Fruit fly (Drosophila melanogaster) whole organism, adult: ENCODE results near the gene Ugt36E1.

Source experiments
- CG11617 ChIP-seq: fragments of 200-800 bp; sonication (Bioruptor generic); optimal IDR thresholded peaks from 2 replicates; lab custom pipeline; 2017; ENCODE audit warnings: mild to moderate bottlenecking, missing biosample characterization, missing genetic modification reagents, missing genetic modification characterization
- CG12768 ChIP-seq: fragments of 200-800 bp; sonication (Bioruptor generic); optimal IDR thresholded peaks from 2 replicates; lab custom pipeline; 2017; ENCODE audit warnings: missing biosample characterization, missing genetic modification characterization, mild to moderate bottlenecking, moderate library complexity, missing genetic modification reagents
- CG14711 ChIP-seq: fragments of 200-800 bp; sonication (Bioruptor generic); optimal IDR thresholded peaks from 2 replicates; lab custom pipeline; 2018; ENCODE audit warnings: missing biosample characterization, mild to moderate bottlenecking, missing genetic modification characterization, moderate library complexity
- CG1620 ChIP-seq: fragments of 200-800 bp; sonication (Bioruptor generic); optimal IDR thresholded peaks from 2 replicates; lab custom pipeline; 2016; ENCODE audit warnings: missing biosample characterization, missing genetic modification characterization
- CG33017 ChIP-seq: fragments of 200-800 bp; sonication (Bioruptor generic); optimal IDR thresholded peaks from 2 replicates; lab custom pipeline; 2018; ENCODE audit warnings: missing biosample characterization, mild to moderate bottlenecking, missing genetic modification characterization, moderate library complexity
- CG5204 ChIP-seq: fragments of 200-800 bp; sonication (Bioruptor generic); optimal IDR thresholded peaks from 2 replicates; lab custom pipeline; 2016; ENCODE audit warnings: missing biosample characterization, missing genetic modification characterization
- CG7045 ChIP-seq: fragments of 200-800 bp; sonication (Bioruptor generic); optimal IDR thresholded peaks from 2 replicates; lab custom pipeline; 2017; ENCODE audit warnings: missing biosample characterization, mild to moderate bottlenecking, missing genetic modification characterization
- CG7101 ChIP-seq: fragments of 200-800 bp; sonication (Bioruptor generic); optimal IDR thresholded peaks from 2 replicates; lab custom pipeline; 2018; ENCODE audit warnings: missing biosample characterization, mild to moderate bottlenecking, missing genetic modification characterization, moderate library complexity
- Clk ChIP-seq: fragments of 200-800 bp; sonication (Bioruptor generic); optimal IDR thresholded peaks from 2 replicates; lab custom pipeline; 2017; ENCODE audit warnings: missing biosample characterization, missing genetic modification characterization
- Crg-1 ChIP-seq: fragments of 200-800 bp; sonication (Bioruptor generic); optimal IDR thresholded peaks from 2 replicates; lab custom pipeline; 2016; ENCODE audit warnings: missing biosample characterization, missing genetic modification characterization
- Hr96 ChIP-seq: fragments of 200-800 bp; sonication (Bioruptor generic); optimal IDR thresholded peaks from 2 replicates; lab custom pipeline; 2016; ENCODE audit warnings: missing biosample characterization, missing genetic modification characterization
- bab1 ChIP-seq: fragments of 200-800 bp; sonication (Bioruptor generic); optimal IDR thresholded peaks from 3 replicates; lab custom pipeline; 2019; ENCODE audit warnings: missing biosample characterization, mild to moderate bottlenecking, missing genetic modification characterization, moderate library complexity
- cic ChIP-seq: fragments of 200-800 bp; sonication (Bioruptor generic); optimal IDR thresholded peaks from 2 replicates; lab custom pipeline; 2017; ENCODE audit warnings: missing biosample characterization, mild to moderate bottlenecking, missing genetic modification characterization, moderate library complexity
- cnc ChIP-seq, 2 experiments: fragments of >200 bp; optimal IDR thresholded peaks; 2 replicates each; lab custom pipeline; 2017
- kay ChIP-seq: fragments of 200-800 bp; sonication (Bioruptor generic); peaks from one replicate; lab custom pipeline; 2016; ENCODE audit warnings: missing biosample characterization, missing genetic modification characterization, borderline replicate concordance
- ovo ChIP-seq: fragments of 200-800 bp; sonication (Bioruptor generic); optimal IDR thresholded peaks from 2 replicates; lab custom pipeline; 2016; ENCODE audit warnings: missing biosample characterization, missing genetic modification characterization
- pad ChIP-seq: fragments of 200-800 bp; sonication (Bioruptor generic); optimal IDR thresholded peaks from 3 replicates; lab custom pipeline; 2017; ENCODE audit warnings: missing biosample characterization, missing genetic modification characterization, mild to moderate bottlenecking, moderate library complexity, missing genetic modification reagents
- tj ChIP-seq: fragments of 200-800 bp; sonication (Bioruptor generic); optimal IDR thresholded peaks from 3 replicates; lab custom pipeline; 2017; ENCODE audit warnings: missing biosample characterization, mild to moderate bottlenecking, missing genetic modification characterization, moderate library complexity
- toe ChIP-seq: fragments of 200-800 bp; sonication (Bioruptor generic); optimal IDR thresholded peaks from 2 replicates; lab custom pipeline; 2016; ENCODE audit warnings: missing biosample characterization, missing genetic modification characterization

The Ugt36E1 gene

dm6 chr2L:18826496-18827008 is at the start of gene Ugt36E1:
Gene Ugt36E1, plus strand, starts transcription at chr2L:18826770.
- peak; percentile 61 for TF ChIP-seq tj (GFP tag; lab: Kevin White, UChicago)
- TF ChIP-seq kay: peak; percentile 19
- no peak for TF ChIP-seq cnc (optimal IDR thresholded peaks at IDR 0.05; lab: Kevin White, UChicago)
- TF ChIP-seq CG11617 (GFP tag; lab: Kevin White, UChicago): no peak

- TF ChIP-seq CG11617 (GFP tag; lab: Kevin White, UChicago) (no peak), CG12768 (no peak), ovo (GFP tag; lab: Kevin White, UChicago) (no peak), cnc (optimal IDR thresholded peaks at IDR 0.05; lab: Kevin White, UChicago) (no peak), Hr96 (no peak), tj (GFP tag; lab: Kevin White, UChicago) (no peak), CG14711 (no peak), CG33017 (tag; lab: Kevin White, UChicago) (no peak), bab1 (no peak), cic (no peak), CG7101 (no peak), kay (no peak), pad (GFP tag; lab: Kevin White, UChicago) (no peak), CG1620 (no peak), toe (GFP tag; lab: Kevin White, UChicago) (no peak), Clk (GFP tag; lab: Kevin White, UChicago) (no peak), Crg-1 (no peak), CG5204 (GFP tag; lab: Kevin White, UChicago) (no peak)
Measured at dm6 chr2L:18777442-18777841, 49.1 kb upstream of the Ugt36E1 start.

dm6 chr2L:18780911-18781545 is 45.5 kb upstream of the Ugt36E1 start:
- TF ChIP-seq kay (peak; percentile 8), CG7045 (GFP tag; lab: Kevin White, UChicago) (no peak)

- TF ChIP-seq CG1620: no peak
- no peak for TF ChIP-seq CG5204 (GFP tag; lab: Kevin White, UChicago)
- no peak for TF ChIP-seq CG7101
Measured at dm6 chr2L:18782212-18782825, 44.3 kb upstream of the Ugt36E1 start.

DNA sequence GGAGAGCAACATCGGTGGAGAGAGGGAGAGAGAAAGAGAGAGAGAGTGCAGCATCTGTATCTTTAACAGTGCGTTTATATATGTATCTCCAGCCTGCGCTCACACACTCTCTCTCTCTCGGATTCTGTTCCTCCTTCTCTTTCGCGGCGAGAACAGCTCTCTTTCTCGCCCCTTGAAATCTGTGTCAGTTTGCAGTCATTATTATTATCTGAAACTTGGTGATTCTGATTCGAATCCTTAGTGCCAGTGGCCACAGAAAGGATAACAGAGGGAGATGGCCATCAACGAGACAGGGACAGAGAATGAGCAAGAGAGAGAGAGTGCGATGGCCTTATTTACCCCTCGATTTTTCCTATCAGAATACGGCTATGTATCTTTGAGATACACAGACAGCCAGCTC is 43.6 kb upstream of the Ugt36E1 start:
- TF ChIP-seq CG1620 (no peak), pad (GFP tag; lab: Kevin White, UChicago) (peak; percentile 15)

DNA sequence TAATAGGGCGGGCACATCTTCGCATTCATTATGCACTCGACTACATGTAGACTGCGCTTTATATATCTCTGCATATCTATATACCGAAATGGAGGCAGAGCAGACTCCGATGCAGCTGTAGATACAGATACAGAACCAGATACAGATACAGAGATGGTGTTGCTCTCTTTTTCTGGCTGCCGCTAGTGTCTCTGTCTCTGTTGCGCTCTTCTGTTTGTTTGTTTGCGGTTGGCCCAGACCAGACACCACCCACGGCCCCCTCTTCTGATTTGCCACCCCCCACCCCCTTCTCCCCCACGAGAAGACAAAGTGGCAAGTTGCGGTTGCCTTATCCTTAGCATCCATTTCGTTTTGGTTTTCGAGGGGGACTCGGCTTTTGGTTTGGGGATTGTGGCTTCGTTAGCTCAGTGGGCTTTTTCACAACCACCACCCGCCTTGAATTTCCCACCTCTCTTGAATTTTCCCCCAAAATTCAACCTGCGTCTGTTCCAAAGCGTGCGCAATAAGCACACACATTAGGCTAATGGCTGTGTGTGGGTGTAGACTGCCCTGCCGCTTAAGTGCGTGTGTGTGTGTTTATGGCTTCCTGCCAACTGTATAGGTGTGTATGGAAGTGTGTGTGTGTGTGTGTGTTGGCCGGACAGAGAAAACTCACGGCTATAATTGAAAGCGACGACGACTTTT is 43.1 kb upstream of the Ugt36E1 start:
- TF ChIP-seq toe (GFP tag; lab: Kevin White, UChicago) (no peak), ovo (GFP tag; lab: Kevin White, UChicago) (no peak), cic (no peak), CG33017 (tag; lab: Kevin White, UChicago) (no peak), pad (GFP tag; lab: Kevin White, UChicago) (no peak), CG12768 (no peak), Clk (GFP tag; lab: Kevin White, UChicago) (no peak), Crg-1 (no peak), cnc (optimal IDR thresholded peaks at IDR 0.05; lab: Kevin White, UChicago) (no peak), tj (GFP tag; lab: Kevin White, UChicago) (no peak), CG14711 (no peak), bab1 (no peak), CG11617 (GFP tag; lab: Kevin White, UChicago) (no peak), CG7101 (no peak), CG1620 (no peak)

dm6 chr2L:18785026-18785600 is 41.5 kb upstream of the Ugt36E1 start:
- TF ChIP-seq cic: no peak
- TF ChIP-seq CG7101: no peak

DNA sequence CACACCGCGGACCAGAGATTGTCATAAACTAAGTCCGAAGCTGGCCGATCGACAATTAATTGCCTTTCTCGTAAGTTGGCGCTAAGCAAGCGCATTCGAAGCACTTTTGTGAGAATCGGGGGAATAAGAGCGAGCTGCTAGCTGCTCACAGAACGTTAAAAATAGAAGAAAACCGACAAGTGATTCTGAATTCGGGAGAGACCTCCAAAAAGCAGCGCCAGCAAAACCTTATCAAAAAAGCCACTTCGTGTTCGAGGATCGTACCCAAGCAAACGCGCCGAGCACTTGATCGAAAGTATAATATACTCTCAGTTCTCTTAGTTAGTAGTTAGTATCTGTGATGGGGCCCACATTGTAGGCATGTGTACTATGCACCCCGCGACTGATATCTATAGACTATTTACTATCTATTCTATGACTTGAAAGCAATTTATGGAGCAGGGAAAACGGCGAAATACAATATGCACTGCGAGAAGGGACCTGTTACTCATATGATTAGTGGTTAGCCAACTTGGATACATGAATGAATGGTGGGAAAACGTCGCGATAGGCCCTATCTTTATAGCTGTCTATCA is 39.1 kb upstream of the Ugt36E1 start:
- TF ChIP-seq cic (peak; percentile 22), Clk (GFP tag; lab: Kevin White, UChicago) (no peak)
